Worm (Caenorhabditis elegans) whole organism, late embryonic: ENCODE data around the gene cdc-25.3.

ENCODE experiments used
- K09A11.1 ChIP-seq: sonication (generic microtip); optimal IDR thresholded peaks from 2 replicates; lab custom pipeline; 2017; ENCODE audit warnings: antibody characterized with exemption, mild to moderate bottlenecking, missing genetic modification characterization, missing compliant biosample characterization; ENCODE audit not compliant: insufficient read depth
- ceh-19 ChIP-seq: fragments of 200-800 bp; sonication (Bioruptor generic); optimal IDR thresholded peaks from 2 replicates; lab custom pipeline; 2018; ENCODE audit warnings: mild to moderate bottlenecking, missing genetic modification characterization, missing compliant biosample characterization
- nfya-1 ChIP-seq: sonication (generic microtip); optimal IDR thresholded peaks from 2 replicates; lab custom pipeline; 2017; ENCODE audit warnings: missing genetic modification characterization, mild to moderate bottlenecking, missing compliant biosample characterization, antibody characterized with exemption, moderate library complexity
- odd-2 ChIP-seq: sonication (generic microtip); optimal IDR thresholded peaks from 2 replicates; lab custom pipeline; 2017; ENCODE audit warnings: antibody characterized with exemption, mild to moderate bottlenecking, missing genetic modification characterization, missing compliant biosample characterization
- pqm-1 ChIP-seq: sonication (generic microtip); optimal IDR thresholded peaks from 2 replicates; lab custom pipeline; 2016; ENCODE audit warnings: missing genetic modification characterization, missing compliant biosample characterization
- syd-9 ChIP-seq: sonication (generic microtip); optimal IDR thresholded peaks from 2 replicates; lab custom pipeline; 2016; ENCODE audit warnings: mild to moderate bottlenecking, missing genetic modification characterization, moderate library complexity, missing compliant biosample characterization
- unc-55 ChIP-seq: sonication (generic microtip); optimal IDR thresholded peaks from 2 replicates; lab custom pipeline; 2017; ENCODE audit warnings: missing biosample characterization, missing genetic modification reagents, missing genetic modification characterization

- TF ChIP-seq pqm-1 (tag; lab: Kevin White, UChicago) (no peak), syd-9 (no peak), K09A11.1 (tag; lab: Kevin White, UChicago) (no peak), unc-55 (no peak), odd-2 (tag; lab: Kevin White, UChicago) (no peak), nfya-1 (no peak), ceh-19 (GFP tag; lab: Kevin White, UChicago) (no peak)
Observed at ce11 chrIII:8961993-8962392, 44.3 kb upstream of the cdc-25.3 start, which contains the start of gene grl-25.
